Worm (Caenorhabditis elegans) whole organism, mixed stage, embryonic: Measurements from ENCODE around the gene mip-2.

ENCODE experiments used
- lin-13 ChIP-seq: fragments of 150-350 bp; optimal IDR thresholded peaks from 2 replicates; lab custom pipeline; 2014; ENCODE audit warnings: missing biosample characterization, missing genetic modification characterization
- nhr-12 ChIP-seq: fragments of 150-350 bp; optimal IDR thresholded peaks from 2 replicates; lab custom pipeline; 2014; ENCODE audit warnings: missing biosample characterization, missing genetic modification characterization
- nhr-28 ChIP-seq: fragments of 150-350 bp; optimal IDR thresholded peaks from 2 replicates; lab custom pipeline; 2014; ENCODE audit warnings: missing biosample characterization, missing genetic modification characterization
- ztf-11 ChIP-seq: fragments of 150-350 bp; optimal IDR thresholded peaks from 2 replicates; lab custom pipeline; 2014; ENCODE audit warnings: missing biosample characterization, missing genetic modification characterization

- TF ChIP-seq nhr-12, result no peak
- no peak for TF ChIP-seq nhr-28 (tag; lab: Kevin White, UChicago)
- no peak for TF ChIP-seq ztf-11 (tag; lab: Kevin White, UChicago)
- TF ChIP-seq lin-13 (tag; lab: Kevin White, UChicago), result no peak
These were observed 35.3 kb downstream of the mip-2 start for ce11 chrV:13636411-13636810.
